Fruit fly (Drosophila melanogaster) whole organism, pupa: ENCODE data around the gene CG15747.

Experiments
- CG10348 ChIP-seq: fragments of 200-800 bp; sonication (Bioruptor generic); IDR thresholded peaks from 2 replicates; pipeline ENCODE4 v1.3.6; 2022; ENCODE audit warnings: missing biosample characterization, missing genetic modification characterization
- CG14655 ChIP-seq: fragments of 200-800 bp; sonication (Bioruptor generic); optimal IDR thresholded peaks from 3 replicates; lab custom pipeline; 2017; ENCODE audit warnings: mild to moderate bottlenecking, missing biosample characterization, missing genetic modification reagents, missing genetic modification characterization
- CG15710 ChIP-seq: fragments of 200-800 bp; sonication (Bioruptor generic); optimal IDR thresholded peaks from 2 replicates; lab custom pipeline; 2018; ENCODE audit warnings: missing biosample characterization, mild to moderate bottlenecking, missing genetic modification characterization, moderate library complexity
- CG17806 ChIP-seq: fragments of 200-800 bp; sonication (Bioruptor generic); optimal IDR thresholded peaks from 2 replicates; lab custom pipeline; 2018; ENCODE audit warnings: missing biosample characterization, mild to moderate bottlenecking, missing genetic modification characterization, moderate library complexity
- CG8159 ChIP-seq: fragments of 200-800 bp; sonication (Bioruptor generic); optimal IDR thresholded peaks from 3 replicates; lab custom pipeline; 2018; ENCODE audit warnings: missing biosample characterization, mild to moderate bottlenecking, missing genetic modification characterization, moderate library complexity
- CG8301 ChIP-seq: fragments of 200-800 bp; sonication (Bioruptor generic); optimal IDR thresholded peaks from 2 replicates; lab custom pipeline; 2018; ENCODE audit warnings: missing biosample characterization, mild to moderate bottlenecking, missing genetic modification characterization
- CG9948 ChIP-seq: fragments of 200-800 bp; sonication (Bioruptor generic); optimal IDR thresholded peaks from 2 replicates; lab custom pipeline; 2018; ENCODE audit warnings: missing biosample characterization, mild to moderate bottlenecking, missing genetic modification characterization, moderate library complexity
- D1 ChIP-seq: fragments of 200-800 bp; sonication (Bioruptor generic); optimal IDR thresholded peaks from 2 replicates; lab custom pipeline; 2018; ENCODE audit warnings: missing biosample characterization, mild to moderate bottlenecking, missing genetic modification characterization, moderate library complexity
- Pif1A ChIP-seq: fragments of 200-800 bp; sonication (Bioruptor generic); optimal IDR thresholded peaks from 3 replicates; lab custom pipeline; 2016; ENCODE audit warnings: missing biosample characterization, missing genetic modification characterization
- fd96Ca ChIP-seq: fragments of 200-800 bp; sonication (Bioruptor generic); IDR thresholded peaks from 3 replicates; pipeline ENCODE4 v1.3.6; 2022; ENCODE audit warnings: missing biosample characterization, missing genetic modification characterization
- gl ChIP-seq: fragments of 200-800 bp; sonication (Bioruptor generic); optimal IDR thresholded peaks from 2 replicates; lab custom pipeline; 2018; ENCODE audit warnings: missing biosample characterization, mild to moderate bottlenecking, missing genetic modification characterization

DNA sequence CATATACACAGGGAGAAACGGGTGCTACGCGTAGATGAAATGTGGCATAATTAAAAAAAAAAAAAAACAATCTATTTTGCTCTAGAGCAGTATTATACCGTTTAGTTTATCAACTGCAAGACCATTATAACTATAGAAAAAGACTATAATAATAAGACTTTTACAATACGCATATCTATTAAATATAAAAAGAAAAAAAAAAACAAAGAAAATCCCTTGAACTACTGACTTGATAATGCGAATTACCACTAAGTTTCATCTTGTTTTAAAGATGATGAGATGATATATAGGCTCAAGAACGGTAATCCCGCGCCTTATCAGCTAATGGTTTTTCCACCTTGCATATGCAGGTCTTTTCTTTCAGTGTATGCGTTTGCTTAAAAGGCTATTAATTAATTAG lies 30.9 kb upstream of the CG15747 start:
- peak; percentile 30 for TF ChIP-seq CG15710 (tag; lab: Kevin White, UChicago)
- no peak for TF ChIP-seq gl (tag; lab: Kevin White, UChicago)
- TF ChIP-seq D1 (tag; lab: Kevin White, UChicago), result no peak
- no peak for TF ChIP-seq CG9948 (tag; lab: Kevin White, UChicago)
- peak; percentile 38 for TF ChIP-seq CG14655 (GFP tag; lab: Kevin White, UChicago)
- TF ChIP-seq CG8159, result peak; percentile 41
- TF ChIP-seq Pif1A (GFP tag; lab: Kevin White, UChicago), result peak; percentile 1
- TF ChIP-seq CG8301 (tag; lab: Kevin White, UChicago), result no peak
- TF ChIP-seq CG17806 (tag; lab: Kevin White, UChicago), result no peak
- no peak for TF ChIP-seq fd96Ca
- no peak for TF ChIP-seq CG10348
